Fruit fly (Drosophila melanogaster) whole organism, prepupa: ENCODE data around the gene anchor.

ENCODE experiments used
- Blimp-1 ChIP-seq: fragments of 200-800 bp; sonication (Bioruptor generic); optimal IDR thresholded peaks from 3 replicates; lab custom pipeline; 2017; ENCODE audit warnings: missing biosample characterization, missing genetic modification characterization, mild to moderate bottlenecking, moderate library complexity, missing genetic modification reagents
- CG11762 ChIP-seq: fragments of 200-800 bp; sonication (Bioruptor generic); optimal IDR thresholded peaks from 3 replicates; lab custom pipeline; 2016; ENCODE audit warnings: missing biosample characterization, missing genetic modification characterization; ENCODE audit not compliant: insufficient read depth
- CG11902 ChIP-seq: fragments of 200-800 bp; sonication (Bioruptor generic); optimal IDR thresholded peaks from 3 replicates; lab custom pipeline; 2016; ENCODE audit warnings: missing biosample characterization, missing genetic modification characterization
- CG15336 ChIP-seq: fragments of 200-800 bp; sonication (Bioruptor generic); IDR thresholded peaks from 2 replicates; pipeline ENCODE4 v1.3.6; 2022; ENCODE audit warnings: missing biosample characterization, missing genetic modification characterization
- CG1621 ChIP-seq: fragments of 200-800 bp; sonication (Bioruptor generic); optimal IDR thresholded peaks from 3 replicates; lab custom pipeline; 2018; ENCODE audit warnings: missing biosample characterization, mild to moderate bottlenecking, missing genetic modification characterization
- CG16779 ChIP-seq: fragments of 200-800 bp; sonication (Bioruptor generic); optimal IDR thresholded peaks from 3 replicates; lab custom pipeline; 2017; ENCODE audit warnings: missing biosample characterization, mild to moderate bottlenecking, missing genetic modification characterization
- CG31627 ChIP-seq: fragments of 200-800 bp; sonication (Bioruptor generic); optimal IDR thresholded peaks from 3 replicates; lab custom pipeline; 2016; ENCODE audit warnings: missing biosample characterization, missing genetic modification characterization
- CG32006 ChIP-seq: fragments of 200-800 bp; sonication (Bioruptor generic); optimal IDR thresholded peaks from 3 replicates; lab custom pipeline; 2017; ENCODE audit warnings: missing biosample characterization, mild to moderate bottlenecking, missing genetic modification characterization
- CG34406 ChIP-seq: fragments of 200-800 bp; sonication (Bioruptor generic); optimal IDR thresholded peaks from 3 replicates; lab custom pipeline; 2016; ENCODE audit warnings: missing biosample characterization, missing genetic modification characterization
- CG6163 ChIP-seq: fragments of 200-800 bp; sonication (Bioruptor generic); IDR thresholded peaks from 3 replicates; pipeline ENCODE4 v1.3.6; 2022; ENCODE audit warnings: missing biosample characterization, missing genetic modification characterization
- CG6276 ChIP-seq: fragments of 200-800 bp; sonication (Bioruptor generic); optimal IDR thresholded peaks from 2 replicates; lab custom pipeline; 2017; ENCODE audit warnings: missing biosample characterization, mild to moderate bottlenecking, missing genetic modification characterization
- CG6808 ChIP-seq: fragments of 200-800 bp; sonication (Bioruptor generic); optimal IDR thresholded peaks from 3 replicates; lab custom pipeline; 2017; ENCODE audit warnings: missing biosample characterization, missing genetic modification characterization, mild to moderate bottlenecking, moderate library complexity, missing genetic modification reagents
- CG6854 ChIP-seq: fragments of 200-800 bp; sonication (Bioruptor generic); optimal IDR thresholded peaks from 2 replicates; lab custom pipeline; 2017; ENCODE audit warnings: missing biosample characterization, mild to moderate bottlenecking, missing genetic modification characterization
- CG8119 ChIP-seq: fragments of 200-800 bp; sonication (Bioruptor generic); IDR thresholded peaks from 3 replicates; pipeline ENCODE4 v1.3.6; 2022; ENCODE audit warnings: missing biosample characterization, missing genetic modification characterization
- CG8319 ChIP-seq: fragments of 200-800 bp; sonication (Bioruptor generic); optimal IDR thresholded peaks from 3 replicates; lab custom pipeline; 2016; ENCODE audit warnings: missing biosample characterization, missing genetic modification characterization
- CG8632 ChIP-seq: fragments of 200-800 bp; sonication (Bioruptor generic); optimal IDR thresholded peaks from 3 replicates; lab custom pipeline; 2016; ENCODE audit warnings: missing biosample characterization, missing genetic modification characterization
- Eip75B ChIP-seq: fragments of 200-800 bp; sonication (Bioruptor generic); optimal IDR thresholded peaks from 3 replicates; lab custom pipeline; 2016; ENCODE audit warnings: missing biosample characterization, missing genetic modification characterization
- Eip78C ChIP-seq: fragments of 200-800 bp; sonication (Bioruptor generic); peaks from one replicate; lab custom pipeline; 2016; ENCODE audit warnings: missing biosample characterization, missing genetic modification characterization
- Eip93F ChIP-seq: fragments of 200-800 bp; sonication (Bioruptor generic); optimal IDR thresholded peaks from 2 replicates; lab custom pipeline; 2016; ENCODE audit warnings: missing biosample characterization, mild to moderate bottlenecking, missing genetic modification characterization
- Ets21C ChIP-seq: fragments of 200-800 bp; sonication (Bioruptor generic); optimal IDR thresholded peaks from 3 replicates; lab custom pipeline; 2016; ENCODE audit warnings: missing biosample characterization, missing genetic modification characterization
- Ets96B ChIP-seq: fragments of 200-800 bp; optimal IDR thresholded peaks from 2 replicates; lab custom pipeline; 2019; ENCODE audit warnings: missing biosample characterization, mild to moderate bottlenecking, missing genetic modification characterization, moderate library complexity
- Gug ChIP-seq: fragments of 200-800 bp; sonication (Bioruptor generic); IDR thresholded peaks from 2 replicates; pipeline ENCODE4 v1.3.6; 2022; ENCODE audit warnings: missing biosample characterization, missing genetic modification characterization
- Hr38 ChIP-seq: sonication (Bioruptor generic); optimal IDR thresholded peaks from 2 replicates; lab custom pipeline; 2016; ENCODE audit warnings: missing biosample characterization, missing genetic modification characterization
- Hr39 ChIP-seq: fragments of 200-800 bp; sonication (Bioruptor generic); optimal IDR thresholded peaks from 2 replicates; lab custom pipeline; 2016; ENCODE audit warnings: missing biosample characterization, missing genetic modification characterization
- Hr4 ChIP-seq: fragments of 200-800 bp; sonication (Bioruptor generic); optimal IDR thresholded peaks from 3 replicates; lab custom pipeline; 2016; ENCODE audit warnings: missing biosample characterization, missing genetic modification characterization
- Lpt ChIP-seq: fragments of 200-800 bp; sonication (Bioruptor generic); optimal IDR thresholded peaks from 3 replicates; lab custom pipeline; 2016; ENCODE audit warnings: missing biosample characterization, missing genetic modification characterization
- Sox102F ChIP-seq: fragments of 200-800 bp; sonication (Bioruptor generic); optimal IDR thresholded peaks from 2 replicates; lab custom pipeline; 2016; ENCODE audit warnings: missing biosample characterization, mild to moderate bottlenecking, missing genetic modification characterization
- Sox14 ChIP-seq: fragments of 200-800 bp; sonication (Bioruptor generic); optimal IDR thresholded peaks from 3 replicates; lab custom pipeline; 2016; ENCODE audit warnings: missing biosample characterization, missing genetic modification characterization
- Sox15 ChIP-seq: fragments of 200-800 bp; sonication (Bioruptor generic); optimal IDR thresholded peaks from 3 replicates; lab custom pipeline; 2016; ENCODE audit warnings: missing biosample characterization, missing genetic modification characterization
- achi ChIP-seq: fragments of 200-800 bp; sonication (Bioruptor generic); optimal IDR thresholded peaks from 3 replicates; lab custom pipeline; 2016; ENCODE audit warnings: missing biosample characterization, missing genetic modification characterization
- cyc ChIP-seq: fragments of 200-800 bp; sonication (Bioruptor generic); optimal IDR thresholded peaks from 3 replicates; lab custom pipeline; 2016; ENCODE audit warnings: missing biosample characterization, missing genetic modification characterization
- dsx ChIP-seq: fragments of 200-800 bp; optimal IDR thresholded peaks from 3 replicates; lab custom pipeline; 2019; ENCODE audit warnings: missing biosample characterization, mild to moderate bottlenecking, missing genetic modification characterization, moderate library complexity; ENCODE audit not compliant: poor library complexity, severe bottlenecking
- eg ChIP-seq: fragments of 200-800 bp; sonication (Bioruptor generic); IDR thresholded peaks from 3 replicates; pipeline ENCODE4 v1.3.6; 2022; ENCODE audit warnings: missing biosample characterization, missing genetic modification characterization
- fd59A ChIP-seq: fragments of 200-800 bp; sonication (Bioruptor generic); optimal IDR thresholded peaks from 2 replicates; lab custom pipeline; 2017; ENCODE audit warnings: missing biosample characterization, mild to moderate bottlenecking, missing genetic modification characterization, missing genetic modification reagents
- fd85E ChIP-seq: fragments of 200-800 bp; sonication (Bioruptor generic); optimal IDR thresholded peaks from 3 replicates; lab custom pipeline; 2016; ENCODE audit warnings: missing biosample characterization, missing genetic modification characterization
- fkh ChIP-seq: fragments of 200-800 bp; sonication (Bioruptor generic); optimal IDR thresholded peaks from 3 replicates; lab custom pipeline; 2017; ENCODE audit warnings: missing biosample characterization, mild to moderate bottlenecking, missing genetic modification characterization, moderate library complexity
- lz ChIP-seq: fragments of 200-800 bp; sonication (Bioruptor generic); optimal IDR thresholded peaks from 3 replicates; lab custom pipeline; 2016; ENCODE audit warnings: missing biosample characterization, missing genetic modification characterization
- pdm3 ChIP-seq: fragments of 200-800 bp; sonication (Bioruptor generic); optimal IDR thresholded peaks from 3 replicates; lab custom pipeline; 2016; ENCODE audit warnings: missing biosample characterization, missing genetic modification characterization
- salr ChIP-seq, 2 experiments: fragments of 200-800 bp; sonication (Bioruptor generic); optimal IDR thresholded peaks; 3 replicates each; lab custom pipeline; 2016 to 2018; ENCODE audit warnings: missing biosample characterization in 2 of 2, missing genetic modification characterization in 2 of 2, mild to moderate bottlenecking in 1 of 2
- spab ChIP-seq: fragments of 200-800 bp; sonication (Bioruptor generic); optimal IDR thresholded peaks from 2 replicates; lab custom pipeline; 2017; ENCODE audit warnings: missing biosample characterization, mild to moderate bottlenecking, missing genetic modification characterization, missing genetic modification reagents
- ss ChIP-seq, 2 experiments: fragments of 200-800 bp; sonication (Bioruptor generic); optimal IDR thresholded peaks; 2 replicates in 1 of 2; 3 replicates in 1 of 2; lab custom pipeline; 2017 to 2018; ENCODE audit warnings: mild to moderate bottlenecking in 2 of 2, missing biosample characterization in 2 of 2, missing genetic modification characterization in 2 of 2, moderate library complexity in 1 of 2
- svp ChIP-seq: fragments of 200-800 bp; sonication (Bioruptor generic); peaks from one replicate; lab custom pipeline; 2016; ENCODE audit warnings: missing biosample characterization, missing genetic modification characterization
- vri ChIP-seq: fragments of 200-800 bp; sonication (Bioruptor generic); optimal IDR thresholded peaks from 3 replicates; lab custom pipeline; 2016; ENCODE audit warnings: missing biosample characterization, mild to moderate bottlenecking, missing genetic modification characterization

Gene anchor

dm6 chr3L:17572090-17572489 is 49.5 kb upstream of the anchor start (continued):
- TF ChIP-seq CG34406 (GFP tag; lab: Kevin White, UChicago), result no peak
- TF ChIP-seq CG6163 (GFP tag; lab: Robert Waterston, UW), result peak; percentile 54; the same call in 1 of the 3 replicates
- no peak for TF ChIP-seq Eip93F (GFP tag; lab: Kevin White, UChicago)
- peak; percentile 24 for TF ChIP-seq CG6276 (GFP tag; lab: Kevin White, UChicago)
- TF ChIP-seq pdm3 (GFP tag; lab: Kevin White, UChicago), result no peak
- no peak for TF ChIP-seq CG8319 (GFP tag; lab: Kevin White, UChicago)
- peak; percentile 53 for TF ChIP-seq Lpt (GFP tag; lab: Kevin White, UChicago)
- TF ChIP-seq dsx (GFP tag; lab: Kevin White, UChicago), result peak; percentile 30
- no peak for TF ChIP-seq Hr38 (GFP tag; lab: Kevin White, UChicago)
- TF ChIP-seq Hr4, result no peak
- no peak for TF ChIP-seq CG1621 (tag; lab: Kevin White, UChicago)
- no peak for TF ChIP-seq Sox14 (GFP tag; lab: Kevin White, UChicago)

- TF ChIP-seq CG34406 (GFP tag; lab: Kevin White, UChicago) (no peak), CG11762 (GFP tag; lab: Kevin White, UChicago) (no peak), Eip78C (GFP tag; lab: Kevin White, UChicago) (peak; percentile 57), fkh (GFP tag; lab: Kevin White, UChicago) (peak; percentile 0), CG31627 (GFP tag; lab: Kevin White, UChicago) (no peak), CG6163 (GFP tag; lab: Robert Waterston, UW) (peak; percentile 17; the same call in 1 of the 3 replicates), salr (GFP tag; optimal IDR thresholded peaks at IDR 0.05; lab: Kevin White, UChicago) (no peak), eg (GFP tag; lab: Robert Waterston, UW) (no peak; the same call in 2 of the 3 replicates), vri (GFP tag; lab: Kevin White, UChicago) (peak; percentile 71), Lpt (GFP tag; lab: Kevin White, UChicago) (peak; percentile 48), dsx (GFP tag; lab: Kevin White, UChicago) (peak; percentile 48), Ets96B (tag; lab: Kevin White, UChicago) (no peak), Ets21C (GFP tag; lab: Kevin White, UChicago) (no peak), Hr38 (GFP tag; lab: Kevin White, UChicago) (no peak), lz (GFP tag; lab: Kevin White, UChicago) (no peak), ss (GFP tag; optimal IDR thresholded peaks at IDR 0.05; lab: Kevin White, UChicago) (peak; percentile 8 to 24), Sox102F (GFP tag; lab: Kevin White, UChicago) (no peak), fd59A (no peak), CG16779 (no peak), CG11902 (GFP tag; lab: Kevin White, UChicago) (no peak), CG15336 (peak; percentile 43; the same call in 1 of the 2 replicates), spab (GFP tag; lab: Kevin White, UChicago) (no peak)
These were observed 47.8 kb upstream of the anchor start for dm6 chr3L:17573823-17574222.

- TF ChIP-seq Ets96B (tag; lab: Kevin White, UChicago), result no peak
- TF ChIP-seq CG8119 (GFP tag; lab: Robert Waterston, UW), result peak; percentile 26; the same call in 2 of the 3 replicates
- no peak for TF ChIP-seq Hr39
- TF ChIP-seq CG6854 (GFP tag; lab: Kevin White, UChicago), result peak; percentile 57
- TF ChIP-seq achi (GFP tag; lab: Kevin White, UChicago), result no peak
- peak in 1 of 2 experiments; percentile 75 for TF ChIP-seq ss (GFP tag; optimal IDR thresholded peaks at IDR 0.05; lab: Kevin White, UChicago)
- peak; percentile 85 for TF ChIP-seq svp (GFP tag; lab: Kevin White, UChicago)
- no peak for TF ChIP-seq fd85E (GFP tag; lab: Kevin White, UChicago)
- peak; percentile 20 for TF ChIP-seq CG1621 (tag; lab: Kevin White, UChicago)
- peak; percentile 70 for TF ChIP-seq Eip75B (GFP tag; lab: Kevin White, UChicago)
- peak; percentile 55 for TF ChIP-seq Eip93F (GFP tag; lab: Kevin White, UChicago)
- TF ChIP-seq Sox15 (GFP tag; lab: Kevin White, UChicago), result no peak
- TF ChIP-seq Gug (GFP tag; lab: Robert Waterston, UW), result no peak
- peak; percentile 83 for TF ChIP-seq Blimp-1
- no peak for TF ChIP-seq CG6808 (GFP tag; lab: Kevin White, UChicago)
- TF ChIP-seq CG34406 (GFP tag; lab: Kevin White, UChicago), result no peak
- TF ChIP-seq eg (GFP tag; lab: Robert Waterston, UW), result peak; percentile 38
- no peak for TF ChIP-seq CG8632 (GFP tag; lab: Kevin White, UChicago)
- no peak for TF ChIP-seq CG32006 (GFP tag; lab: Kevin White, UChicago)
- no peak for TF ChIP-seq cyc (GFP tag; lab: Kevin White, UChicago)
- TF ChIP-seq Sox102F (GFP tag; lab: Kevin White, UChicago), result peak; percentile 10
- peak; percentile 48; the same call in 2 of the 3 replicates for TF ChIP-seq CG6163 (GFP tag; lab: Robert Waterston, UW)
- TF ChIP-seq CG15336, result peak; percentile 59
- TF ChIP-seq dsx (GFP tag; lab: Kevin White, UChicago), result peak; percentile 72
- no peak for TF ChIP-seq Ets21C (GFP tag; lab: Kevin White, UChicago)
- peak; percentile 68 for TF ChIP-seq fkh (GFP tag; lab: Kevin White, UChicago)
These were observed 45.3 kb upstream of the anchor start for dm6 chr3L:17576093-17576885.
